Worm (Caenorhabditis elegans): Measurements from ENCODE around the gene slc-17.5.
A peak's percentile ranks its signal among the peaks of the same experiment; 100 is the strongest.

The slc-17.5 gene

DNA sequence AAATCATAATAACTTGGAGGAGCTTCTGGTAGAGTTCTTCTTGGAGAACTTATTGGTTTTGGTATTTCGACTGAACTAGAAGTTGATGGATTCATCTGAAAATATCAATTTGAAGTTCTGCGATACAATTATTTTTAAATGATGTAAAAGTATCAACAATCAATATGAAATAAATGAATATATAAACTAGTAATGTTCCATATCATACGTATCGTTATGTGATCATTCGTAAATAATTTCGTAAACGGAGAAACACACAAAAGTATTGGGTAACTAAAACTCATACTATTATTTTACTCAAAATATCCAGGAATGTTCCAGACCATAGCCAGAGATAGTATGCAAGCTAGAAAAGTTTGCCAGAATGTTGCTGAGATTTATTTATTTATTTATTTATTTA is 21.7 kb upstream of the slc-17.5 start, which contains the start of gene W02D7.8:
Gene W02D7.8, minus strand, starts transcription at position 101 of the 400 bp plus-strand sequence.
- TF ChIP-seq ztf-23 (GFP tag; IDR thresholded peaks at IDR 0.05) (no peak), klf-2 (GFP tag; conservative IDR thresholded peaks at IDR 0.05) (no peak), tab-1 (GFP tag; IDR thresholded peaks at IDR 0.05) (no peak), T22C8.4 (GFP tag; IDR thresholded peaks at IDR 0.05) (no peak), med-1 (GFP tag; optimal IDR thresholded peaks at IDR 0.05; ENCODE audit: insufficient read depth) (no peak), ztf-29 (GFP tag; IDR thresholded peaks at IDR 0.05) (no peak), cog-1 (tag; optimal IDR thresholded peaks at IDR 0.05) (no peak), flt-1 (GFP tag; IDR thresholded peaks at IDR 0.05) (no peak), ref-1 (GFP tag; conservative IDR thresholded peaks at IDR 0.05) (no peak)

DNA sequence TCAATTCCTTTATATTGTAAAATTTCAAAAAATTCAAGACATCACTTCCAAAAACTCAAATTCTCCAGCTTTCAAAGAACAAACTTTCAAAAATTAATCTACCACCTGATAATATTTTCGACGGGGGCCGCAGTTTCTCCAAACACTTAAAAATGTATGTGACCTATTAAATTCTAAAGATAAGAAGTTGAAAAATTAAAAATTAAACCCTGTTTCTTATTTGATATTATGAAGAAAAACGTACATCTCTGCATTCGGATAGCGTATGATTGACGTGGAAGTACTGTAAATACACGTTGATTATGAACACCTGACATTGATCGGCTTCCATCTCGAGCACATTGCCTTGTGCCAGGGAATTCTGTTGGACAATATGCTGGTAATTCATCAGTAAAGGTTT is 21.2 kb upstream of the slc-17.5 start:
- TF ChIP-seq ztf-29 (GFP tag; IDR thresholded peaks at IDR 0.05) (no peak), ztf-23 (GFP tag; IDR thresholded peaks at IDR 0.05) (no peak), flt-1 (GFP tag; IDR thresholded peaks at IDR 0.05) (no peak), ref-1 (GFP tag; conservative IDR thresholded peaks at IDR 0.05) (no peak), tab-1 (GFP tag; IDR thresholded peaks at IDR 0.05) (no peak), med-1 (GFP tag; optimal IDR thresholded peaks at IDR 0.05; ENCODE audit: insufficient read depth) (no peak), T22C8.4 (GFP tag; IDR thresholded peaks at IDR 0.05) (no peak), cog-1 (tag; optimal IDR thresholded peaks at IDR 0.05) (no peak), klf-2 (GFP tag; conservative IDR thresholded peaks at IDR 0.05) (no peak)

DNA sequence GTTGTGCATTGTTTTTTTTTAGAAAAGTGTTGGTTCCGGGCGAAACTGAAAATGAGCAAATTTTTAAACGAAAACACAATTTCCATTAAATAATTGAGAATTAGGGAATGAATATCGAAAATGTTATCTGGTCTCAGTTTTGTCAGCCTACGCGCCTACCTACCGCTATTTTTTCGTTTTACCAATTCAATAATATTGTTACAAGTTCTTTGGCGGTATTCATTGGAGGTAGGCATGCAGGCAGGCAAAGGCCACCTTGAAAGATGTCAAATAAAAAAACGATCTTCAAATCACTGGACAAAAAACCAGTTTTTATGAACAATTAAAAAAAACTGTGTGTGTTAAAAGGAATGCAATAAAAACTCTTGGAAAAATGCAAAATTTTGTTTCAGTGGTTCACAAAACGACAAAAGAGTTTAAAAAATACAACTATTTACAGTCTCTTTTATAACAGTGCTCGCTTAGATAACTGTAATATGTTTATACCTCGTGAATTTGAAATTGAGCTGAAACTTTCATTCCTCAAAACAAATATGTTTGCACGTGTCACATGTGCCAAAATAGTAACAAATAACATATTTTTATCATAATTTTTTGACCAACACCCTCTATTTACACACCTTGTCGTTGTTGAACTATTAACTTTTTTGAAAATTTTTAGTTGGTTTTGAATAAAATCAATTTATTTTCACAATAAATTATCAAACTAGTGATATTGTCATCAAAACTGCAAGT is 19.9 kb upstream of the slc-17.5 start, which contains the start of gene W02D7.11:
Gene W02D7.11, minus strand, starts transcription at position 51 of the 735 bp plus-strand sequence.
- TF ChIP-seq ztf-29 (GFP tag; IDR thresholded peaks at IDR 0.05) (no peak), klf-2 (GFP tag; conservative IDR thresholded peaks at IDR 0.05) (no peak)

DNA sequence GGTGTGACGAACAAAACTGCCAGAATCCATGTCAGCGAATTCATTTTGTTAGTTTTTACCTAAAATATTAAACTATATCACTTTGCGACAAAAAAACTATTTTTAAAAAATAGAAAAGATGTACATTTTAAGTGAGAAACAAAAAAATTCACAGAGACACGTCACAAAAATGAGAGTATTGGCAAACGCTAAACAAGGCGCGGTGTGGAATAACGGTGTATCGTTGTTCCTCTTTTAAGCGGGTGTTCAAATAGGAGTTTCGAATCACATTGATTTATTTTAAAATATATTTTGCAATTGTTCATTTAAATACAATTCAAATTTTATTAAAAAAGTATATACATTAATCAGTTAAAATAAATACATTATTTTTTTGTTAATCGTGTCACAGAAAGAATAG is 17.8 kb upstream of the slc-17.5 start, which contains the start of gene sel-9:
Gene sel-9, minus strand, starts transcription at position 59 of the 400 bp plus-strand sequence.
- 0 out of 2 replicates have a peak, but pooled peaks have one; percentile 7 for TF ChIP-seq ztf-23 (GFP tag; IDR thresholded peaks at IDR 0.05)
- no peak for TF ChIP-seq ref-1 (GFP tag; conservative IDR thresholded peaks at IDR 0.05)

DNA sequence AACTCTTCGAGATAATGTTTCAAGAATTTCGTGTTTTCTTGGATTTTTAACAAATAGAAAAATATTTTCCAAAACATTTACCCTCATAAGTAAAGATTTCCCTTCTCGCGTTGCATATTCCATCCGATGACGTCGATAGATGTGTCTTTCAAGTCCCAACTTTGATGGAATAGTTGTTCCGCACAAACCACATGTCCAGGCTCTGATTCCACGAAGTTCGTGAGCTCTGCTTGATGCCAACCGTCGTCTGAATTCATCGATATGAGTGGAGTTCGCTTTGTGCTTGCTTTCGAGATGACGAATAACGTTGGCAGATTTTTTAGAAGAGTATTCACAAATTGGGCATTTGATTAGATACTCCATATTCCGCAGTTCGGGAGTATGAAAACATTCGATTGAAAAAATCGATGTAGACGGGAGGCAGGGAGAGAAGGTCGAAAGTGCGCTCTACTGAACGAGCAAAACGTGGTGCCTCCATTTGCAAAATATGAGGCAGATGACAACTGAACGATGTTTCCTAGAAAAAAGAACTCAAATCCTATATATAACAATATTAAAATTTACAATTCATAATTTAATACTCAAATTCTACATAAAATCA is 16.3 kb upstream of the slc-17.5 start, which contains the start of gene W02D7.6:
Gene W02D7.6, minus strand, starts transcription at position 573 of the 601 bp plus-strand sequence.
- TF ChIP-seq cog-1 (tag; optimal IDR thresholded peaks at IDR 0.05) (no peak), ztf-29 (GFP tag; IDR thresholded peaks at IDR 0.05) (no peak), klf-2 (GFP tag; conservative IDR thresholded peaks at IDR 0.05) (no peak), tab-1 (GFP tag; IDR thresholded peaks at IDR 0.05) (no peak), ztf-23 (GFP tag; IDR thresholded peaks at IDR 0.05) (no peak), flt-1 (GFP tag; IDR thresholded peaks at IDR 0.05) (0 out of 2 replicates have a peak, but pooled peaks have one; percentile 40), ref-1 (GFP tag; conservative IDR thresholded peaks at IDR 0.05) (no peak), med-1 (GFP tag; optimal IDR thresholded peaks at IDR 0.05; ENCODE audit: insufficient read depth) (no peak)

DNA sequence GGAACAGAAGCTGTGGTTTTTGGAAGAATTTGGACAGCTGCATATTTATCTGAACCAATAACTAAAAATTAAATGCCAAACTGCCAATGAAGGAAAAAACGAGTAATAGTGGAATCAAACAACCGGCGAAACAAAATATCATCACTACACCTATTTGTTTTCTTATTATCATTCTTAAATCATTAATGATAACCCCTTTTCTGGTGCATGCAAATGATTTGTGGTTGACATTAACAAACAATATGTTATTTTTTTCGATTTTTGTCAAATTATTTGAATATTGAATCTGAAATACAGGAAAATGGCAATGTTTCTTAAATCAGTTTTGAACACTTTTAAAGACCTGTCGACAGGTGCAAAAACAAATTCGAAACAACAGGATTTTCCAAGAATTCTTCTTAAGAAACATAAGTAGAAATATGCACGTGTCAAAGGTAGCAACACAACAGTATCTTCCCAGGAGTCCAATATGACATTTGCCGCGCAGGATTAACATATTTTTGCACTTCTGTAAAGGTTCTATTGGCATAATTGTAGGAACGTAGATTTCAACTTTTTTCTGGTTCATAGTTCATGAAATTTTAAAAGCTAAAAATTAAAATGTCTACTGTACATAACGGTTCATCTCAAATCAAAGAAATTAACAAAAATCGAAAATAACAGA is 14.6 kb upstream of the slc-17.5 start, which contains the start of gene W02D7.5:
Gene W02D7.5, minus strand, starts transcription at position 51 of the 664 bp plus-strand sequence.
- no peak for TF ChIP-seq T22C8.4 (GFP tag; IDR thresholded peaks at IDR 0.05)
- no peak for TF ChIP-seq tab-1 (GFP tag; IDR thresholded peaks at IDR 0.05)
- no peak for TF ChIP-seq ztf-23 (GFP tag; IDR thresholded peaks at IDR 0.05)
- no peak for TF ChIP-seq klf-2 (GFP tag; conservative IDR thresholded peaks at IDR 0.05)
- no peak for TF ChIP-seq ztf-29 (GFP tag; IDR thresholded peaks at IDR 0.05)
- TF ChIP-seq flt-1 (GFP tag; IDR thresholded peaks at IDR 0.05), result no peak
- no peak for TF ChIP-seq med-1 (GFP tag; optimal IDR thresholded peaks at IDR 0.05; ENCODE audit: insufficient read depth)
- TF ChIP-seq ref-1 (GFP tag; conservative IDR thresholded peaks at IDR 0.05), result no peak
- no peak for TF ChIP-seq cog-1 (tag; optimal IDR thresholded peaks at IDR 0.05)

DNA sequence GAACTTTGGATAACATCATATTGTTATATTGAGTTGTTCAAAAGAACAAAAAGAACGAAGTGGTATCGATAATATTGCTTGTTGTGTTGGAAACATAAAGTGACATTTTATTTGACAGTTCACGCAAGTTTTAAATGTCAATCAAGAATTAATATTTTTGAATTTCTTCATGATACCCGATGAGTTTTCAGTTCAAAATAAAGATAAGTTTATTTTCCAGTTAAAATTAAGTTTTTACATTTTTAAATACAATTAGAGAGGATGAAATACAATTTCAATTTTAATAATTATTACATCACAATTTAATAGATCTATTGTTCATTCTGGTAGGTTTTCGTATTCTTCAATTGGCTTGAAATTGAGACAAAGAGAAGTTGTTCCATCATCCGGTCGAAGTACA is 12.8 kb upstream of the slc-17.5 start, which contains the start of gene W02D7.4:
Gene W02D7.4, minus strand, starts transcription at position 101 of the 400 bp plus-strand sequence.
- no peak for TF ChIP-seq klf-2 (GFP tag; conservative IDR thresholded peaks at IDR 0.05)
- TF ChIP-seq tab-1 (GFP tag; IDR thresholded peaks at IDR 0.05), result no peak
- TF ChIP-seq ztf-29 (GFP tag; IDR thresholded peaks at IDR 0.05), result no peak
- no peak for TF ChIP-seq T22C8.4 (GFP tag; IDR thresholded peaks at IDR 0.05)

DNA sequence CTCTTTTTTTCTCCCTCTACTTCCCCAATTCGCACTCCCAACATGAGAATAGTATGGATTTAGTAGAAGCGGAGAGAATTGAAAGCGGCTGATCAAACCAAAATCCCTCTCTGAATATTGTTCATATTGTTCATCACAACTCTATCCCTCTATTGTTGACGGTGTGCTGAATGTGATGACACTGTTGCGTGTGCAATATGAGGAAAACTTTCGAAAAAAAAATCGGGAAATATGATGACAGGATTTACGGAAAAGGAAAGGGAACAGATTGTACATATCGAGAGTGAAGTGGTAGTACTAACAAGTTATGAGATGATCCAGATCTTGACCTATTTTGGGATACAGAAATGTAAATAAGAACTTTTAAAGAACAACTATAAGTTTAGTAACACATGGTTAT is 11.2 kb upstream of the slc-17.5 start, which contains the start of gene smex-1:
Gene smex-1, minus strand, starts transcription at position 101 of the 400 bp plus-strand sequence.
- TF ChIP-seq ref-1 (GFP tag; conservative IDR thresholded peaks at IDR 0.05) (no peak), ztf-29 (GFP tag; IDR thresholded peaks at IDR 0.05) (no peak), flt-1 (GFP tag; IDR thresholded peaks at IDR 0.05) (no peak), cog-1 (tag; optimal IDR thresholded peaks at IDR 0.05) (no peak)

DNA sequence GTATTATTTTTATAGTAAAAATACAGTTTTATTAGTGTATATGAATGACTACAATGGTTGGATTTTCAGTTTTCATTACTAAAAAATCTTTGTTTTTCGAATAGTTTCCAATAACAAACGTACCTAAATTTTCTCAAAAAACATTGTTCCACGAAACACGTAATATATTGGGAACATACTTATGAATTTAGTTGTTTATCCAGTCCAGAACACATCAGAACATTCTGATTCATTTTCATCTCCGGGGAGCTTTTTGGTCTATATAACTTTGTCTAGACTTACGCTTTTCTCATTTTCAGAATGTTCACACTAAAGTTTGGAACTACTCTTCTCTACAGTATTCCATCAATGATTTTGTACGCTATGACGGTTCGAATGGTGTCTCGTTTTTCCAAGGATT is 7.1 kb upstream of the slc-17.5 start, which contains the start of gene srg-33:
Gene srg-33, plus strand, starts transcription at position 301 of the 400 bp plus-strand sequence.
- no peak for TF ChIP-seq klf-2 (GFP tag; conservative IDR thresholded peaks at IDR 0.05)
- no peak for TF ChIP-seq ref-1 (GFP tag; conservative IDR thresholded peaks at IDR 0.05)
- no peak for TF ChIP-seq med-1 (GFP tag; optimal IDR thresholded peaks at IDR 0.05; ENCODE audit: insufficient read depth)
- no peak for TF ChIP-seq ztf-29 (GFP tag; IDR thresholded peaks at IDR 0.05)
- no peak for TF ChIP-seq cog-1 (tag; optimal IDR thresholded peaks at IDR 0.05)
- no peak for TF ChIP-seq flt-1 (GFP tag; IDR thresholded peaks at IDR 0.05)
- TF ChIP-seq T22C8.4 (GFP tag; IDR thresholded peaks at IDR 0.05), result no peak
- no peak for TF ChIP-seq tab-1 (GFP tag; IDR thresholded peaks at IDR 0.05)
- TF ChIP-seq ztf-23 (GFP tag; IDR thresholded peaks at IDR 0.05), result no peak
